Fruit fly (Drosophila melanogaster): ENCODE measurements around the gene Lcp65Ad.

DNA sequence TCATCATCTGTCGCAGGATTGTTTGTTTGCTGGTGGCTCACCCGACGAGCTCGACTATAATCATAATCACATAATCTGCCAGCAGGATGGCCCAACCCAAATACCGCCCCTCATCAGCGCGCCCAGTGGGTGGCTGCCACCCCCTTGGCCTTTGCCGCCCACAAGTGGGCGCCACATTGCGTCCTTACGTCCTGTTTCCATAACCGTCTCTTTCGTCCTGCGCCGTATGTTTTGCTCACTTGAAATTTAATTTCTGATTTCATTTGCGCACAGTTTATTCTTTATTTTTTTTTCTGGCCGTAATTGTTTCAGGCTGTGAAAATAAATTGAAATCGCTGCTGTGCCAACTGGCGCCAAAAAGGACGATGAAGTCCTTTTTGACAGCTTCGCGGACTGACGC is 37.8 kb upstream of the Lcp65Ad start:
- TF ChIP-seq EcR (GFP tag; optimal IDR thresholded peaks at IDR 0.05) (no peak), CG8478 (optimal IDR thresholded peaks at IDR 0.05) (no peak)

Measured in whole organism.